Worm (Caenorhabditis elegans): ENCODE results near the gene F59A1.11.

- no peak for TF ChIP-seq lir-1 (GFP tag; conservative IDR thresholded peaks at IDR 0.05)
- TF ChIP-seq Y56A3A.18 (GFP tag; IDR thresholded peaks at IDR 0.05) = no peak
- TF ChIP-seq unc-62 (GFP tag; optimal IDR thresholded peaks at IDR 0.05) = no peak
- no peak for TF ChIP-seq ama-1 (optimal IDR thresholded peaks at IDR 0.05)
- TF ChIP-seq ama-1 (GFP tag; optimal IDR thresholded peaks at IDR 0.05) = no peak
- no peak for TF ChIP-seq cebp-2 (GFP tag; IDR thresholded peaks at IDR 0.05)
- no peak for TF ChIP-seq ztf-28 (GFP tag; IDR thresholded peaks at IDR 0.05)
- no peak for TF ChIP-seq pha-4 (tag; optimal IDR thresholded peaks at IDR 0.05)
- no peak for TF ChIP-seq ztf-22 (GFP tag; optimal IDR thresholded peaks at IDR 0.05)
- no peak for TF ChIP-seq nhr-179 (tag; optimal IDR thresholded peaks at IDR 0.05)
- TF ChIP-seq dpff-1 (tag; optimal IDR thresholded peaks at IDR 0.05) = no peak
Observed at ce11 chrV:17700728-17701262, 35.0 kb upstream of the F59A1.11 start, which contains the start of the genes Y26G10.5 and srh-32.
